Worm (Caenorhabditis elegans) whole organism, early embryonic: ENCODE data around the gene mrps-21.

Experiments
- B0310.2 ChIP-seq: sonication (generic microtip); optimal IDR thresholded peaks from 2 replicates; lab custom pipeline; 2016; ENCODE audit warnings: mild to moderate bottlenecking, missing genetic modification characterization, missing compliant biosample characterization
- F13C5.2 ChIP-seq: sonication (generic microtip); optimal IDR thresholded peaks from 2 replicates; lab custom pipeline; 2017; ENCODE audit warnings: mild to moderate bottlenecking, missing genetic modification characterization, inconsistent platforms, missing compliant biosample characterization
- ama-1 ChIP-seq: fragments of 150-350 bp; optimal IDR thresholded peaks from 2 replicates; lab custom pipeline; 2014
- ceh-13 ChIP-seq: fragments of 200-800 bp; sonication (Bioruptor generic); optimal IDR thresholded peaks from 2 replicates; lab custom pipeline; 2018; ENCODE audit warnings: mild to moderate bottlenecking, missing genetic modification characterization, missing compliant biosample characterization
- flt-1 ChIP-seq: fragments of 200-800 bp; sonication (Bioruptor generic); IDR thresholded peaks from 2 replicates; pipeline ENCODE4 v1.3.6; 2022; ENCODE audit warnings: missing genetic modification characterization, missing compliant biosample characterization
- hmbx-1 ChIP-seq: sonication (generic microtip); optimal IDR thresholded peaks from 2 replicates; lab custom pipeline; 2016; ENCODE audit warnings: mild to moderate bottlenecking, missing genetic modification characterization, missing compliant biosample characterization
- hmg-4 ChIP-seq: fragments of 200-800 bp; sonication (Bioruptor generic); optimal IDR thresholded peaks from 2 replicates; lab custom pipeline; 2018; ENCODE audit warnings: mild to moderate bottlenecking, missing genetic modification characterization, missing compliant biosample characterization
- hnd-1 ChIP-seq: sonication (generic microtip); optimal IDR thresholded peaks from 2 replicates; lab custom pipeline; 2016; ENCODE audit warnings: missing genetic modification characterization, missing compliant biosample characterization
- pes-1 ChIP-seq: fragments of 200-800 bp; sonication (Bioruptor generic); IDR thresholded peaks from 2 replicates; pipeline ENCODE4 v1.3.6; 2022; ENCODE audit warnings: missing genetic modification reagents, missing genetic modification characterization, missing compliant biosample characterization
- scrt-1 ChIP-seq: fragments of 200-800 bp; sonication (Bioruptor generic); IDR thresholded peaks from 2 replicates; pipeline ENCODE4 v1.3.6; 2022; ENCODE audit warnings: missing genetic modification characterization, missing compliant biosample characterization
- tra-4 ChIP-seq: sonication (generic microtip); optimal IDR thresholded peaks from 2 replicates; lab custom pipeline; 2017; ENCODE audit warnings: missing genetic modification characterization, missing compliant biosample characterization

ce11 chrIV:4683149-4683548 is 23.8 kb upstream of the mrps-21 start:
- TF ChIP-seq hnd-1 (tag; lab: Kevin White, UChicago), result no peak
- no peak for TF ChIP-seq ama-1 (lab: Kevin White, UChicago)
- no peak for TF ChIP-seq hmbx-1
- no peak for TF ChIP-seq B0310.2 (tag; lab: Kevin White, UChicago)
- TF ChIP-seq hmg-4 (GFP tag; lab: Kevin White, UChicago), result no peak
- no peak for TF ChIP-seq scrt-1 (GFP tag; lab: Robert Waterston, UW)
- TF ChIP-seq flt-1 (GFP tag; lab: Robert Waterston, UW), result no peak
- no peak for TF ChIP-seq F13C5.2 (tag; lab: Kevin White, UChicago)
- no peak for TF ChIP-seq tra-4 (tag; lab: Kevin White, UChicago)
- TF ChIP-seq pes-1, result no peak
- TF ChIP-seq ceh-13, result no peak
